Fruit fly (Drosophila melanogaster): ENCODE data around the gene SecS.

dm6 chr3R:5564775-5565190, 36.5 kb upstream of the SecS start, which contains the start of the genes CG14671 and CG12746:
- TF ChIP-seq CG10631 (GFP tag; optimal IDR thresholded peaks at IDR 0.05) (no peak), CG6854 (GFP tag; optimal IDR thresholded peaks at IDR 0.05) (no peak), eg (GFP tag; IDR thresholded peaks at IDR 0.05) (no peak), CG8319 (GFP tag; optimal IDR thresholded peaks at IDR 0.05) (no peak), Lpt (GFP tag; optimal IDR thresholded peaks at IDR 0.05) (no peak), OdsH (GFP tag; optimal IDR thresholded peaks at IDR 0.05) (no peak), Hr4 (GFP tag; optimal IDR thresholded peaks at IDR 0.05) (no peak), CG7368 (GFP tag; optimal IDR thresholded peaks at IDR 0.05) (no peak), dsx (GFP tag; optimal IDR thresholded peaks at IDR 0.05; ENCODE audit: poor library complexity, severe bottlenecking) (no peak), CG8119 (GFP tag; IDR thresholded peaks at IDR 0.05) (no peak), Blimp-1 (GFP tag; optimal IDR thresholded peaks at IDR 0.05) (no peak), Ets96B (tag; optimal IDR thresholded peaks at IDR 0.05) (no peak), cyc (GFP tag; optimal IDR thresholded peaks at IDR 0.05) (no peak)

Measured in whole organism, prepupa.